Fruit fly (Drosophila melanogaster) whole organism, prepupa: ENCODE measurements around the gene CG7806.
A peak's percentile ranks its signal among the peaks of the same experiment; 100 is the strongest.

Experiments
- Blimp-1 ChIP-seq: fragments of 200-800 bp; sonication (Bioruptor generic); optimal IDR thresholded peaks from 3 replicates; lab custom pipeline; 2017; ENCODE audit warnings: missing biosample characterization, missing genetic modification characterization, mild to moderate bottlenecking, moderate library complexity, missing genetic modification reagents
- CG10631 ChIP-seq: fragments of 200-800 bp; sonication (Bioruptor generic); optimal IDR thresholded peaks from 2 replicates; lab custom pipeline; 2016; ENCODE audit warnings: missing biosample characterization, missing genetic modification characterization
- CG10669 ChIP-seq: fragments of 200-800 bp; sonication (Bioruptor generic); optimal IDR thresholded peaks from 3 replicates; lab custom pipeline; 2018; ENCODE audit warnings: missing biosample characterization, mild to moderate bottlenecking, missing genetic modification characterization, moderate library complexity
- CG11294 ChIP-seq: fragments of 200-800 bp; sonication (Bioruptor generic); IDR thresholded peaks from 2 replicates; pipeline ENCODE4 v1.3.6; 2022; ENCODE audit warnings: missing biosample characterization, missing genetic modification characterization
- CG11902 ChIP-seq: fragments of 200-800 bp; sonication (Bioruptor generic); optimal IDR thresholded peaks from 3 replicates; lab custom pipeline; 2016; ENCODE audit warnings: missing biosample characterization, missing genetic modification characterization
- CG15336 ChIP-seq: fragments of 200-800 bp; sonication (Bioruptor generic); IDR thresholded peaks from 2 replicates; pipeline ENCODE4 v1.3.6; 2022; ENCODE audit warnings: missing biosample characterization, missing genetic modification characterization
- CG1621 ChIP-seq: fragments of 200-800 bp; sonication (Bioruptor generic); optimal IDR thresholded peaks from 3 replicates; lab custom pipeline; 2018; ENCODE audit warnings: missing biosample characterization, mild to moderate bottlenecking, missing genetic modification characterization
- CG16779 ChIP-seq: fragments of 200-800 bp; sonication (Bioruptor generic); optimal IDR thresholded peaks from 3 replicates; lab custom pipeline; 2017; ENCODE audit warnings: missing biosample characterization, mild to moderate bottlenecking, missing genetic modification characterization
- CG3032 ChIP-seq: fragments of 200-800 bp; optimal IDR thresholded peaks from 2 replicates; lab custom pipeline; 2019; ENCODE audit warnings: missing biosample characterization, mild to moderate bottlenecking, missing genetic modification characterization, moderate library complexity
- CG32006 ChIP-seq: fragments of 200-800 bp; sonication (Bioruptor generic); optimal IDR thresholded peaks from 3 replicates; lab custom pipeline; 2017; ENCODE audit warnings: missing biosample characterization, mild to moderate bottlenecking, missing genetic modification characterization
- CG34406 ChIP-seq: fragments of 200-800 bp; sonication (Bioruptor generic); optimal IDR thresholded peaks from 3 replicates; lab custom pipeline; 2016; ENCODE audit warnings: missing biosample characterization, missing genetic modification characterization
- CG4318 ChIP-seq: fragments of 200-800 bp; sonication (Bioruptor generic); optimal IDR thresholded peaks from 3 replicates; lab custom pipeline; 2017; ENCODE audit warnings: missing biosample characterization, mild to moderate bottlenecking, missing genetic modification characterization
- CG6163 ChIP-seq: fragments of 200-800 bp; sonication (Bioruptor generic); IDR thresholded peaks from 3 replicates; pipeline ENCODE4 v1.3.6; 2022; ENCODE audit warnings: missing biosample characterization, missing genetic modification characterization
- CG6792 ChIP-seq: fragments of 200-800 bp; sonication (Bioruptor generic); optimal IDR thresholded peaks from 3 replicates; lab custom pipeline; 2016; ENCODE audit warnings: missing biosample characterization, missing genetic modification characterization
- CG6808 ChIP-seq: fragments of 200-800 bp; sonication (Bioruptor generic); optimal IDR thresholded peaks from 3 replicates; lab custom pipeline; 2017; ENCODE audit warnings: missing biosample characterization, missing genetic modification characterization, mild to moderate bottlenecking, moderate library complexity, missing genetic modification reagents
- CG7368 ChIP-seq: fragments of 200-800 bp; sonication (Bioruptor generic); optimal IDR thresholded peaks from 3 replicates; lab custom pipeline; 2016; ENCODE audit warnings: missing biosample characterization, missing genetic modification characterization
- CG8119 ChIP-seq: fragments of 200-800 bp; sonication (Bioruptor generic); IDR thresholded peaks from 3 replicates; pipeline ENCODE4 v1.3.6; 2022; ENCODE audit warnings: missing biosample characterization, missing genetic modification characterization
- CG8319 ChIP-seq: fragments of 200-800 bp; sonication (Bioruptor generic); optimal IDR thresholded peaks from 3 replicates; lab custom pipeline; 2016; ENCODE audit warnings: missing biosample characterization, missing genetic modification characterization
- CG8632 ChIP-seq: fragments of 200-800 bp; sonication (Bioruptor generic); optimal IDR thresholded peaks from 3 replicates; lab custom pipeline; 2016; ENCODE audit warnings: missing biosample characterization, missing genetic modification characterization
- CG9139 ChIP-seq: fragments of 200-800 bp; sonication (Bioruptor generic); optimal IDR thresholded peaks from 3 replicates; lab custom pipeline; 2017; ENCODE audit warnings: missing biosample characterization, mild to moderate bottlenecking, missing genetic modification characterization
- Eip75B ChIP-seq: fragments of 200-800 bp; sonication (Bioruptor generic); optimal IDR thresholded peaks from 3 replicates; lab custom pipeline; 2016; ENCODE audit warnings: missing biosample characterization, missing genetic modification characterization
- Eip78C ChIP-seq: fragments of 200-800 bp; sonication (Bioruptor generic); peaks from one replicate; lab custom pipeline; 2016; ENCODE audit warnings: missing biosample characterization, missing genetic modification characterization
- Eip93F ChIP-seq: fragments of 200-800 bp; sonication (Bioruptor generic); optimal IDR thresholded peaks from 2 replicates; lab custom pipeline; 2016; ENCODE audit warnings: missing biosample characterization, mild to moderate bottlenecking, missing genetic modification characterization
- Ets96B ChIP-seq: fragments of 200-800 bp; optimal IDR thresholded peaks from 2 replicates; lab custom pipeline; 2019; ENCODE audit warnings: missing biosample characterization, mild to moderate bottlenecking, missing genetic modification characterization, moderate library complexity
- Gug ChIP-seq: fragments of 200-800 bp; sonication (Bioruptor generic); IDR thresholded peaks from 2 replicates; pipeline ENCODE4 v1.3.6; 2022; ENCODE audit warnings: missing biosample characterization, missing genetic modification characterization
- Hr39 ChIP-seq: fragments of 200-800 bp; sonication (Bioruptor generic); optimal IDR thresholded peaks from 2 replicates; lab custom pipeline; 2016; ENCODE audit warnings: missing biosample characterization, missing genetic modification characterization
- Hr4 ChIP-seq: fragments of 200-800 bp; sonication (Bioruptor generic); optimal IDR thresholded peaks from 3 replicates; lab custom pipeline; 2016; ENCODE audit warnings: missing biosample characterization, missing genetic modification characterization
- Lpt ChIP-seq: fragments of 200-800 bp; sonication (Bioruptor generic); optimal IDR thresholded peaks from 3 replicates; lab custom pipeline; 2016; ENCODE audit warnings: missing biosample characterization, missing genetic modification characterization
- Smox ChIP-seq: fragments of 200-800 bp; sonication (Bioruptor generic); optimal IDR thresholded peaks from 3 replicates; lab custom pipeline; 2016; ENCODE audit warnings: missing biosample characterization, missing genetic modification characterization
- Sox102F ChIP-seq: fragments of 200-800 bp; sonication (Bioruptor generic); optimal IDR thresholded peaks from 2 replicates; lab custom pipeline; 2016; ENCODE audit warnings: missing biosample characterization, mild to moderate bottlenecking, missing genetic modification characterization
- Sox14 ChIP-seq: fragments of 200-800 bp; sonication (Bioruptor generic); optimal IDR thresholded peaks from 3 replicates; lab custom pipeline; 2016; ENCODE audit warnings: missing biosample characterization, missing genetic modification characterization
- Sox15 ChIP-seq: fragments of 200-800 bp; sonication (Bioruptor generic); optimal IDR thresholded peaks from 3 replicates; lab custom pipeline; 2016; ENCODE audit warnings: missing biosample characterization, missing genetic modification characterization
- achi ChIP-seq: fragments of 200-800 bp; sonication (Bioruptor generic); optimal IDR thresholded peaks from 3 replicates; lab custom pipeline; 2016; ENCODE audit warnings: missing biosample characterization, missing genetic modification characterization
- acj6 ChIP-seq: fragments of 200-800 bp; sonication (Bioruptor generic); optimal IDR thresholded peaks from 3 replicates; lab custom pipeline; 2016; ENCODE audit warnings: missing biosample characterization, missing genetic modification characterization
- cyc ChIP-seq: fragments of 200-800 bp; sonication (Bioruptor generic); optimal IDR thresholded peaks from 3 replicates; lab custom pipeline; 2016; ENCODE audit warnings: missing biosample characterization, missing genetic modification characterization
- dac ChIP-seq: fragments of 200-800 bp; sonication (Bioruptor generic); optimal IDR thresholded peaks from 2 replicates; lab custom pipeline; 2017; ENCODE audit warnings: missing biosample characterization, mild to moderate bottlenecking, missing genetic modification characterization
- dsx ChIP-seq: fragments of 200-800 bp; optimal IDR thresholded peaks from 3 replicates; lab custom pipeline; 2019; ENCODE audit warnings: missing biosample characterization, mild to moderate bottlenecking, missing genetic modification characterization, moderate library complexity; ENCODE audit not compliant: poor library complexity, severe bottlenecking
- eg ChIP-seq: fragments of 200-800 bp; sonication (Bioruptor generic); IDR thresholded peaks from 3 replicates; pipeline ENCODE4 v1.3.6; 2022; ENCODE audit warnings: missing biosample characterization, missing genetic modification characterization
- esn ChIP-seq: fragments of 200-800 bp; sonication (Bioruptor generic); optimal IDR thresholded peaks from 2 replicates; lab custom pipeline; 2016; ENCODE audit warnings: missing biosample characterization, mild to moderate bottlenecking, missing genetic modification characterization, moderate library complexity
- fd59A ChIP-seq: fragments of 200-800 bp; sonication (Bioruptor generic); optimal IDR thresholded peaks from 2 replicates; lab custom pipeline; 2017; ENCODE audit warnings: missing biosample characterization, mild to moderate bottlenecking, missing genetic modification characterization, missing genetic modification reagents
- fd85E ChIP-seq: fragments of 200-800 bp; sonication (Bioruptor generic); optimal IDR thresholded peaks from 3 replicates; lab custom pipeline; 2016; ENCODE audit warnings: missing biosample characterization, missing genetic modification characterization
- fkh ChIP-seq: fragments of 200-800 bp; sonication (Bioruptor generic); optimal IDR thresholded peaks from 3 replicates; lab custom pipeline; 2017; ENCODE audit warnings: missing biosample characterization, mild to moderate bottlenecking, missing genetic modification characterization, moderate library complexity
- lz ChIP-seq: fragments of 200-800 bp; sonication (Bioruptor generic); optimal IDR thresholded peaks from 3 replicates; lab custom pipeline; 2016; ENCODE audit warnings: missing biosample characterization, missing genetic modification characterization
- net ChIP-seq: fragments of 200-800 bp; sonication (Bioruptor generic); optimal IDR thresholded peaks from 3 replicates; lab custom pipeline; 2016; ENCODE audit warnings: missing biosample characterization, missing genetic modification characterization
- pdm3 ChIP-seq: fragments of 200-800 bp; sonication (Bioruptor generic); optimal IDR thresholded peaks from 3 replicates; lab custom pipeline; 2016; ENCODE audit warnings: missing biosample characterization, missing genetic modification characterization
- salr ChIP-seq, 2 experiments: fragments of 200-800 bp; sonication (Bioruptor generic); optimal IDR thresholded peaks; 3 replicates each; lab custom pipeline; 2016 to 2018; ENCODE audit warnings: missing biosample characterization in 2 of 2, missing genetic modification characterization in 2 of 2, mild to moderate bottlenecking in 1 of 2
- spab ChIP-seq: fragments of 200-800 bp; sonication (Bioruptor generic); optimal IDR thresholded peaks from 2 replicates; lab custom pipeline; 2017; ENCODE audit warnings: missing biosample characterization, mild to moderate bottlenecking, missing genetic modification characterization, missing genetic modification reagents
- ss ChIP-seq, 2 experiments: fragments of 200-800 bp; sonication (Bioruptor generic); optimal IDR thresholded peaks; 2 replicates in 1 of 2; 3 replicates in 1 of 2; lab custom pipeline; 2017 to 2018; ENCODE audit warnings: mild to moderate bottlenecking in 2 of 2, missing biosample characterization in 2 of 2, missing genetic modification characterization in 2 of 2, moderate library complexity in 1 of 2
- svp ChIP-seq: fragments of 200-800 bp; sonication (Bioruptor generic); peaks from one replicate; lab custom pipeline; 2016; ENCODE audit warnings: missing biosample characterization, missing genetic modification characterization
- vri ChIP-seq: fragments of 200-800 bp; sonication (Bioruptor generic); optimal IDR thresholded peaks from 3 replicates; lab custom pipeline; 2016; ENCODE audit warnings: missing biosample characterization, mild to moderate bottlenecking, missing genetic modification characterization

The CG7806 gene

dm6 chr2L:8326414-8327271, 15.4 kb downstream of the CG7806 start:
- TF ChIP-seq vri (peak; percentile 3), CG11294 (no peak), fd85E (GFP tag; lab: Kevin White, UChicago) (no peak), Sox102F (GFP tag; lab: Kevin White, UChicago) (peak; percentile 31), CG8319 (no peak), CG3032 (tag; lab: Kevin White, UChicago) (no peak), cyc (GFP tag; lab: Kevin White, UChicago) (peak; percentile 35), CG4318 (GFP tag; lab: Kevin White, UChicago) (peak; percentile 11), CG7368 (GFP tag; lab: Kevin White, UChicago) (no peak), dac (GFP tag; lab: Kevin White, UChicago) (no peak), CG6163 (GFP tag; lab: Robert Waterston, UW) (no peak), CG10669 (no peak), net (GFP tag; lab: Kevin White, UChicago) (no peak), CG15336 (GFP tag; lab: Robert Waterston, UW) (peak; percentile 62; the same call in 1 of the 2 replicates), Sox15 (GFP tag; lab: Kevin White, UChicago) (no peak), CG9139 (no peak), esn (GFP tag; lab: Kevin White, UChicago) (peak; percentile 58), Smox (peak; percentile 11), Eip93F (GFP tag; lab: Kevin White, UChicago) (no peak), CG8119 (GFP tag; lab: Robert Waterston, UW) (peak; percentile 59), lz (GFP tag; lab: Kevin White, UChicago) (peak; percentile 30), Ets96B (tag; lab: Kevin White, UChicago) (no peak), CG32006 (peak; percentile 46), CG10631 (peak; percentile 12), achi (no peak), CG34406 (peak; percentile 41), Hr4 (GFP tag; lab: Kevin White, UChicago) (no peak), Eip75B (GFP tag; lab: Kevin White, UChicago) (no peak), eg (GFP tag; lab: Robert Waterston, UW) (peak; percentile 70; the same call in 1 of the 3 replicates), CG11902 (no peak), acj6 (peak; percentile 1), dsx (GFP tag; lab: Kevin White, UChicago) (peak; percentile 4), CG16779 (tag; lab: Kevin White, UChicago) (no peak), pdm3 (GFP tag; lab: Kevin White, UChicago) (peak; percentile 17), spab (GFP tag; lab: Kevin White, UChicago) (no peak), Gug (GFP tag; lab: Robert Waterston, UW) (no peak), ss (GFP tag; optimal IDR thresholded peaks at IDR 0.05; lab: Kevin White, UChicago) (no peak), svp (peak; percentile 91), Hr39 (GFP tag; lab: Kevin White, UChicago) (peak; percentile 16), CG1621 (tag; lab: Kevin White, UChicago) (no peak), Sox14 (GFP tag; lab: Kevin White, UChicago) (no peak), CG6792 (GFP tag; lab: Kevin White, UChicago) (peak; percentile 22), CG8632 (GFP tag; lab: Kevin White, UChicago) (peak; percentile 28), Lpt (no peak), salr (GFP tag; optimal IDR thresholded peaks at IDR 0.05; lab: Kevin White, UChicago) (no peak), Blimp-1 (GFP tag; lab: Kevin White, UChicago) (no peak), fd59A (GFP tag; lab: Kevin White, UChicago) (no peak), CG6808 (no peak), fkh (peak; percentile 19), Eip78C (GFP tag; lab: Kevin White, UChicago) (peak; percentile 80)
